Fruit fly (Drosophila melanogaster) S2 (cell line): ENCODE results near the gene CG45122.

Experiments used
- CG8478 ChIP-seq: fragments of >200 bp; optimal IDR thresholded peaks from 2 replicates; lab custom pipeline; 2018
- CTCF ChIP-seq, 2 experiments: fragments of >200 bp; optimal IDR thresholded peaks; 2 replicates each; lab custom pipeline; 2018

DNA sequence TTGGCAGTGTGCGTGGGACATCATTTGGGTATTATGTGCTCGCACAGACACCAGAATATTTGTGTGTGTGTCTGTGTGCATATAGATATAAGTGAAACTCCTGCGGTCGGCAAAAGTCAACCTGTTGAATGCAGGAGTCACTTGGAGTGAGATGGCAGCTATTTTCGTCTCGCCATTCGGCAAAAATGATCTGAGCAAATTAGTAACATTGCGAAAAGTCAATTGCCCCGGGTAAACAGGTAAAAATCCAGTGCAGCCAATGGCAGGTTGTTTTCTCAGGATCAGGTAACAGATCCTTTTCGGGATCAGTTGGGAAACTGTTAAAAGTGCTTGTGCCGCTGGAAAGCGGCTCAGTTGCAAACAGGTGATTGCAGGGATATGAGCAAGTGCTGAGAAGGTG, 28.1 kb downstream of the CG45122 start:
- TF ChIP-seq CG8478 (no peak), CTCF (optimal IDR thresholded peaks at IDR 0.05; lab: Kevin White, UChicago) (no peak)
